Fruit fly (Drosophila melanogaster): Measurements from ENCODE around the gene EMC4.
A peak's percentile ranks its signal among the peaks of the same experiment; 100 is the strongest.

Gene EMC4

DNA sequence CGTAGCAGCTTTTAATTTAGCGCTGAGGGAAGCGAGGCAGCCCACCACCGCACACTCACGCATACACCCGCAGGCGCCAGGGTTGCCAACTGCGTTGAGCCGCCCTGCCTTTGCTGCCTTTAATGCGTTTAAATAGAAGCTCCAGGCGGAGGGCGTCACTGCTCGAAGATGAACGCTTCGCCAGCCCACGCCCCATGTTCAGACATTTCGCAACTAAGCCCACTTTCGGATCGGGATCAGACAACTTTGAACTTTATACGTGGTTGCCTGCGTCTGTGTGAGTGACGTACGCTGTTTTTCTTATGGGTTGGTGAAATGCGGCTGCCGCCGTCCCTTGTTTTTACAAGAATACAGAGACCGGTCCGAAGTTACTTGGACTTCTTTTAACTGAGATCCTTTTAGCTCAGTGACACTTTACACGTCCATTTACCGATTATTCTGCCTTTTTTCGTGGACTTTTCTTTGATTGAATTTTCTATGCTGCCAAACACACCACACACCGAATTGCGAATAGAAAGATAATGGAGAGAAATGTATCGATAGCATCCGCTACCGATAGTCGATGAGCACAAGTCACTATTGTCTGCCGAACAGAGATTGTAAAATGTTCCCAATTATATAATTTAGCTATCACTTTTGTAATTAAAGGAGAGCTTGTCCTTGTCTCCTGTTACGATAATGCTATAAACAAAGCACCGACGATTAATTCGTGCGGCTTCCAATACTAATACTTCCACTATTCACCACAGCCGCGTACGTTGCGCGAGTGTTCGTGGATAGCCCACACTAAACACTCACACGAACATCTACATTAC is 3.2 kb upstream of the EMC4 start (continued):
- TF ChIP-seq TFAM (GFP tag; optimal IDR thresholded peaks at IDR 0.05) (no peak), CG8944 (GFP tag; optimal IDR thresholded peaks at IDR 0.05) (no peak), CG11696 (GFP tag; IDR thresholded peaks at IDR 0.05) (no peak), CG5180 (GFP tag; optimal IDR thresholded peaks at IDR 0.05) (no peak), mld (GFP tag; IDR thresholded peaks at IDR 0.05; ENCODE audit: partially characterized antibody) (peak; percentile 62; the same call in 1 of the 3 replicates), ci (GFP tag; IDR thresholded peaks at IDR 0.05) (peak; percentile 63; the same call in 1 of the 3 replicates), wek (GFP tag; optimal IDR thresholded peaks at IDR 0.05) (no peak), slp2 (GFP tag; optimal IDR thresholded peaks at IDR 0.05) (no peak), Meics (GFP tag; optimal IDR thresholded peaks at IDR 0.05) (peak; percentile 39), pan (optimal IDR thresholded peaks at IDR 0.05) (no peak), pan (GFP tag; optimal IDR thresholded peaks at IDR 0.05 in 1 of 2, IDR thresholded peaks at IDR 0.05 in 1 of 2) (peak in 1 of 2 experiments; percentile 37), fu2 (GFP tag; optimal IDR thresholded peaks at IDR 0.05) (no peak), knrl (GFP tag; IDR thresholded peaks at IDR 0.05; ENCODE audit: partially characterized antibody) (peak; percentile 67; the same call in 2 of the 3 replicates), sisA (GFP tag; IDR thresholded peaks at IDR 0.05) (no peak), CG7271 (tag; optimal IDR thresholded peaks at IDR 0.05) (no peak), nerfin-1 (tag; optimal IDR thresholded peaks at IDR 0.05) (no peak), CG42726 (GFP tag; IDR thresholded peaks at IDR 0.05; ENCODE audit: partially characterized antibody) (0 out of 2 replicates have a peak, but pooled peaks have one; percentile 27), chn (GFP tag; optimal IDR thresholded peaks at IDR 0.05) (no peak), oc (tag; optimal IDR thresholded peaks at IDR 0.05) (no peak), D (optimal IDR thresholded peaks at IDR 0.05) (no peak), D (GFP tag; optimal IDR thresholded peaks at IDR 0.05) (no peak), CG16815 (GFP tag; optimal IDR thresholded peaks at IDR 0.05) (no peak), lab (GFP tag; optimal IDR thresholded peaks at IDR 0.05) (no peak), Sry-β (GFP tag; optimal IDR thresholded peaks at IDR 0.05) (no peak), CG18262 (tag; optimal IDR thresholded peaks at IDR 0.05) (no peak), ems (GFP tag; optimal IDR thresholded peaks at IDR 0.05) (no peak), cad (GFP tag; optimal IDR thresholded peaks at IDR 0.05) (no peak), CG12236 (GFP tag; optimal IDR thresholded peaks at IDR 0.05) (no peak), tap (tag; optimal IDR thresholded peaks at IDR 0.05) (no peak), CG16813 (GFP tag; IDR thresholded peaks at IDR 0.05; ENCODE audit: partially characterized antibody) (peak; percentile 65), CG31365 (tag; optimal IDR thresholded peaks at IDR 0.05) (no peak), Hand (GFP tag; optimal IDR thresholded peaks at IDR 0.05) (no peak), Kr (GFP tag; optimal IDR thresholded peaks at IDR 0.05) (no peak), Deaf1 (tag; optimal IDR thresholded peaks at IDR 0.05) (no peak), org-1 (GFP tag; optimal IDR thresholded peaks at IDR 0.05) (no peak), CG15011 (GFP tag; optimal IDR thresholded peaks at IDR 0.05) (no peak), seq (GFP tag; IDR thresholded peaks at IDR 0.05) (no peak; the same call in 1 of the 2 replicates), maf-S (GFP tag; optimal IDR thresholded peaks at IDR 0.05) (no peak), disco-r (GFP tag; optimal IDR thresholded peaks at IDR 0.05) (no peak), bbx (GFP tag; IDR thresholded peaks at IDR 0.05; ENCODE audit: partially characterized antibody) (peak; percentile 67), CG13894 (tag; optimal IDR thresholded peaks at IDR 0.05) (peak; percentile 42), CG7745 (tag; optimal IDR thresholded peaks at IDR 0.05) (no peak), CG11504 (tag; optimal IDR thresholded peaks at IDR 0.05) (no peak), NC2β (GFP tag; optimal IDR thresholded peaks at IDR 0.05) (no peak), fd64A (GFP tag; optimal IDR thresholded peaks at IDR 0.05) (no peak), CG12391 (tag; optimal IDR thresholded peaks at IDR 0.05) (no peak), twi (tag; optimal IDR thresholded peaks at IDR 0.05) (no peak), CG6791 (GFP tag; IDR thresholded peaks at IDR 0.05; ENCODE audit: partially characterized antibody) (peak; percentile 70; the same call in 2 of the 3 replicates), CG7928 (GFP tag; optimal IDR thresholded peaks at IDR 0.05) (peak; percentile 6)
